Fruit fly (Drosophila melanogaster): ENCODE results near the gene CG42393.
A peak's percentile ranks its signal among the peaks of the same experiment; 100 is the strongest.

The CG42393 gene

DNA sequence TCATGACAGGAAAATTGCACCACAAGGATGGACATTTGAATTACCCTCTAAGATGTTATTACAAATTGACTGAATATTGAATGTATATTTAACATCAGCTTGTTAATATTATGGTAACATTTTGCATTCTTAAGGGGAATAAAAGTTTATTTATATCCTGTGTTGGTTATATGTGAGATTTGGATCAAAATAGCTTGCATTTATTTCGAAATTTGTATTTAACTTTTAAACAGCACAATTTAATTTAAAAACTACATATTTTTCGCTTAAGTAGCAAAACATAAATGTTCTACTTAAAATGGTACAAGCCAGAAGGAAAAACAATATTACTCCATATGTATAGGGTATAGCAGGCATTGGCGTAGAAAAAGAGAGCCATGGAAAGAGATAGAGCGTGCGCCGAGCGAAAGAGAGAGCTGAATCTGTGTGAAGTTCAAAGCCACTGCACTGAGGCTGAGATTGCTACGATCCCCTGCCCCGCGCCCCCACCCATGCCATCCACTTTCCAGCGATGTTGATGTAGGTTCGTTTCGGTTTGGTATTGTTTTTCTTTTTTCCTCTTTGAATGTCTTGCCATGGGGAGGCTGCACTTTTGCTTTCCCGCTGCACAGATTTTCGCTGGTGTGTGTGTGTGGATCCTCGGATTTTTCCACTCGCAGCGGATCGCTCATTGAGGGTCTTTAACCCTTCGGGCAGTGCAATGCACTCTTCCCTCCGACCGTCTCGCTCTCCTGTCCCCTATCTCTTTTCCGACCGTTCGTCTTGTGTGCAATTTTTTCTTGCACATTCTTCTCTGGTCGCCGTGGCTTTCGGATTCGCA lies 37.3 kb upstream of the CG42393 start (continued):
- TF ChIP-seq Ets96B (tag; optimal IDR thresholded peaks at IDR 0.05), result peak; percentile 92
- peak; percentile 44 for TF ChIP-seq CG9139 (GFP tag; optimal IDR thresholded peaks at IDR 0.05)
- TF ChIP-seq Met (GFP tag; optimal IDR thresholded peaks at IDR 0.05), result peak; percentile 60
- TF ChIP-seq Ets21C (GFP tag; optimal IDR thresholded peaks at IDR 0.05), result peak; percentile 41
- peak; percentile 85 for TF ChIP-seq CG3919 (GFP tag; optimal IDR thresholded peaks at IDR 0.05)
- TF ChIP-seq CG15336 (GFP tag; IDR thresholded peaks at IDR 0.05), result peak; percentile 87
- TF ChIP-seq fd59A (GFP tag; optimal IDR thresholded peaks at IDR 0.05), result peak; percentile 90
- peak; percentile 91 for TF ChIP-seq CG10631 (GFP tag; optimal IDR thresholded peaks at IDR 0.05)
- TF ChIP-seq CG6163 (GFP tag; IDR thresholded peaks at IDR 0.05), result 0 out of 3 replicates have a peak, but pooled peaks have one; percentile 21
- TF ChIP-seq CG11762 (GFP tag; optimal IDR thresholded peaks at IDR 0.05; ENCODE audit: insufficient read depth), result peak; percentile 75
- peak; percentile 92 for TF ChIP-seq CG3032 (tag; optimal IDR thresholded peaks at IDR 0.05)
- TF ChIP-seq dac (GFP tag; optimal IDR thresholded peaks at IDR 0.05), result peak; percentile 80
- TF ChIP-seq Hr39 (GFP tag; optimal IDR thresholded peaks at IDR 0.05), result peak; percentile 68
- peak; percentile 86 for TF ChIP-seq OdsH (GFP tag; optimal IDR thresholded peaks at IDR 0.05)
- TF ChIP-seq CG6854 (GFP tag; optimal IDR thresholded peaks at IDR 0.05), result no peak
- peak; percentile 96 for TF ChIP-seq svp (GFP tag)
- TF ChIP-seq CG4318 (GFP tag; optimal IDR thresholded peaks at IDR 0.05), result peak; percentile 96
- TF ChIP-seq CG7368 (GFP tag; optimal IDR thresholded peaks at IDR 0.05), result peak; percentile 42
- TF ChIP-seq fd85E (GFP tag; optimal IDR thresholded peaks at IDR 0.05), result no peak
- peak; percentile 51 for TF ChIP-seq Sox102F (GFP tag; optimal IDR thresholded peaks at IDR 0.05)
- peak; percentile 76 for TF ChIP-seq CG8632 (GFP tag; optimal IDR thresholded peaks at IDR 0.05)
- peak; percentile 76 for TF ChIP-seq CG16779 (tag; optimal IDR thresholded peaks at IDR 0.05)
- peak; percentile 98 for TF ChIP-seq Eip78C (GFP tag)
- TF ChIP-seq dsx (GFP tag; optimal IDR thresholded peaks at IDR 0.05; ENCODE audit: poor library complexity, severe bottlenecking), result peak; percentile 88
- TF ChIP-seq Gug (GFP tag; IDR thresholded peaks at IDR 0.05), result peak; percentile 45; the same call in 1 of the 2 replicates
- peak; percentile 88 for TF ChIP-seq CG6808 (GFP tag; optimal IDR thresholded peaks at IDR 0.05)
- TF ChIP-seq Eip93F (GFP tag; optimal IDR thresholded peaks at IDR 0.05), result no peak
- peak; percentile 39 to 98 for TF ChIP-seq salr (GFP tag; optimal IDR thresholded peaks at IDR 0.05)
- TF ChIP-seq eg (GFP tag; IDR thresholded peaks at IDR 0.05), result peak; percentile 36; the same call in 2 of the 3 replicates
- peak; percentile 70 for TF ChIP-seq CG34406 (GFP tag; optimal IDR thresholded peaks at IDR 0.05)
- peak; percentile 77 to 84 for TF ChIP-seq ss (GFP tag; optimal IDR thresholded peaks at IDR 0.05)
- peak; percentile 88 for TF ChIP-seq net (GFP tag; optimal IDR thresholded peaks at IDR 0.05)
- TF ChIP-seq CG11902 (GFP tag; optimal IDR thresholded peaks at IDR 0.05), result peak; percentile 45
- TF ChIP-seq lz (GFP tag; optimal IDR thresholded peaks at IDR 0.05), result peak; percentile 76
- TF ChIP-seq Blimp-1 (GFP tag; optimal IDR thresholded peaks at IDR 0.05), result no peak
- TF ChIP-seq CG11294 (GFP tag; IDR thresholded peaks at IDR 0.05), result peak; percentile 37; the same call in 1 of the 2 replicates

DNA sequence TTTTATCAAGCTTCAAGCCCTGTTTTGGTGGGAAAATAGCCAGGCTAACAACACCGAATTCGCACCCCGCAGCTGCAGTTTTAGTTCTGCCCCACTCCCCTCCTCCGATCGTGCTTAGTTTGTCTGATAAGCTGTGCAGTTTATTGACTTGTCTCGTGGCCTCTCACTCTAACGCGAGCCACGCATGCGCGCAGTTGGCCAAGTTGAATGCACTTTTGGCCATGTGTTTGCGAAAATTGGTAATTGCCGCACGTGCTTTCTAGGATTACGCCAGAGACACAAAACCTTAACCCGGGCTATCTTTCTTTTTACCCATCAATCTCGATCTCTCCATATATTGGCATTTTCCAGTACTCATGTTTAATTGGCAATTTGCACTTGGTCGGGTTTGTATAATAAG lies 36.2 kb upstream of the CG42393 start:
- TF ChIP-seq CG32006 (GFP tag; optimal IDR thresholded peaks at IDR 0.05) (no peak), spab (GFP tag; optimal IDR thresholded peaks at IDR 0.05) (no peak), Hr39 (GFP tag; optimal IDR thresholded peaks at IDR 0.05) (no peak), CG16779 (tag; optimal IDR thresholded peaks at IDR 0.05) (no peak), fkh (GFP tag; optimal IDR thresholded peaks at IDR 0.05) (no peak), Eip75B (GFP tag; optimal IDR thresholded peaks at IDR 0.05) (no peak), CG10669 (GFP tag; optimal IDR thresholded peaks at IDR 0.05) (no peak), Hr4 (GFP tag; optimal IDR thresholded peaks at IDR 0.05) (no peak), svp (GFP tag) (no peak), dsx (GFP tag; optimal IDR thresholded peaks at IDR 0.05; ENCODE audit: poor library complexity, severe bottlenecking) (no peak), CG4318 (GFP tag; optimal IDR thresholded peaks at IDR 0.05) (no peak), CG11294 (GFP tag; IDR thresholded peaks at IDR 0.05) (no peak), Sox15 (GFP tag; optimal IDR thresholded peaks at IDR 0.05) (no peak), Smox (GFP tag; optimal IDR thresholded peaks at IDR 0.05) (no peak)

All from whole organism, prepupa.